Fruit fly (Drosophila melanogaster) whole organism, embryonic: ENCODE measurements around the gene frma.

ENCODE experiments used
- CG13894 ChIP-seq: fragments of 200-800 bp; sonication (Bioruptor generic); optimal IDR thresholded peaks from 3 replicates; lab custom pipeline; 2018; ENCODE audit warnings: missing biosample characterization, mild to moderate bottlenecking, missing genetic modification characterization, moderate library complexity
- CG1832 ChIP-seq: fragments of 200-800 bp; sonication (Bioruptor generic); optimal IDR thresholded peaks from 2 replicates; lab custom pipeline; 2017; ENCODE audit warnings: missing biosample characterization, mild to moderate bottlenecking, missing genetic modification characterization, inconsistent platforms
- CG33213 ChIP-seq: fragments of 200-800 bp; sonication (Bioruptor generic); optimal IDR thresholded peaks from 3 replicates; lab custom pipeline; 2016; ENCODE audit warnings: missing biosample characterization, missing genetic modification characterization
- CG43689 ChIP-seq: fragments of 200-800 bp; sonication (Bioruptor generic); IDR thresholded peaks from 2 replicates; pipeline ENCODE4 v1.3.6; 2022; ENCODE audit warnings: missing biosample characterization, missing genetic modification characterization
- CG4854 ChIP-seq: fragments of 200-800 bp; sonication (Bioruptor generic); optimal IDR thresholded peaks from 2 replicates; lab custom pipeline; 2016; ENCODE audit warnings: missing biosample characterization, missing genetic modification characterization, inconsistent platforms
- Scr ChIP-seq: fragments of 200-800 bp; sonication (Bioruptor generic); IDR thresholded peaks from 2 replicates; pipeline ENCODE4 v1.3.6; 2022; ENCODE audit warnings: missing biosample characterization, missing genetic modification characterization; ENCODE audit not compliant: partially characterized antibody
- lbe ChIP-seq: fragments of 200-800 bp; sonication (Bioruptor generic); optimal IDR thresholded peaks from 2 replicates; lab custom pipeline; 2016; ENCODE audit warnings: missing biosample characterization, mild to moderate bottlenecking, missing genetic modification characterization
- mam ChIP-seq: fragments of 200-800 bp; sonication (Bioruptor generic); optimal IDR thresholded peaks from 3 replicates; lab custom pipeline; 2016; ENCODE audit warnings: missing biosample characterization, missing genetic modification characterization
- odd ChIP-seq: fragments of 200-800 bp; sonication (Bioruptor generic); optimal IDR thresholded peaks from 2 replicates; lab custom pipeline; 2017; ENCODE audit warnings: missing biosample characterization, mild to moderate bottlenecking, missing genetic modification characterization
- stc ChIP-seq: fragments of 200-800 bp; sonication (Bioruptor generic); IDR thresholded peaks from 2 replicates; pipeline ENCODE4 v1.3.6; 2022; ENCODE audit warnings: missing biosample characterization, missing genetic modification characterization
- zf30C ChIP-seq: fragments of 200-800 bp; sonication (Bioruptor generic); optimal IDR thresholded peaks from 3 replicates; lab custom pipeline; 2018; ENCODE audit warnings: missing biosample characterization, mild to moderate bottlenecking, missing genetic modification characterization

dm6 chrX:5485903-5486302, 9.9 kb downstream of the frma start:
- TF ChIP-seq CG4854 (GFP tag; lab: Kevin White, UChicago) (no peak), stc (GFP tag; lab: Robert Waterston, UW) (no peak), CG1832 (GFP tag; lab: Kevin White, UChicago) (no peak), CG33213 (GFP tag; lab: Kevin White, UChicago) (no peak), CG43689 (GFP tag; lab: Robert Waterston, UW) (no peak), mam (GFP tag; lab: Kevin White, UChicago) (no peak), CG13894 (tag; lab: Kevin White, UChicago) (no peak), Scr (GFP tag; lab: Robert Waterston, UW) (no peak), lbe (GFP tag; lab: Kevin White, UChicago) (no peak), zf30C (no peak), odd (no peak)
